Worm (Caenorhabditis elegans) whole organism, L4/young adult: Measurements from ENCODE around the gene ppm-1.A.

ENCODE experiments used
- W03F9.2 ChIP-seq: fragments of 150-350 bp; optimal IDR thresholded peaks from 2 replicates; lab custom pipeline; 2014; ENCODE audit warnings: missing biosample characterization, missing genetic modification characterization
- dao-5 ChIP-seq: sonication (generic microtip); optimal IDR thresholded peaks from 2 replicates; lab custom pipeline; 2016; ENCODE audit warnings: missing genotype, missing genetic modification characterization, moderate library complexity, missing compliant biosample characterization
- him-1 ChIP-seq: sonication (generic microtip); optimal IDR thresholded peaks from 2 replicates; lab custom pipeline; 2016; ENCODE audit warnings: missing genotype, missing genetic modification reagents, missing genetic modification characterization, missing compliant biosample characterization

ce11 chrV:10539114-10539513 is 2.9 kb upstream of the ppm-1.A start, which contains the start of gene F25D1.8:
- no peak for TF ChIP-seq him-1 (tag; lab: Kevin White, UChicago)
- no peak for TF ChIP-seq dao-5 (tag; lab: Kevin White, UChicago)
- no peak for TF ChIP-seq W03F9.2 (tag; lab: Kevin White, UChicago)
